Fruit fly (Drosophila melanogaster): ENCODE results near the gene CG13924.

The CG13924 gene

DNA sequence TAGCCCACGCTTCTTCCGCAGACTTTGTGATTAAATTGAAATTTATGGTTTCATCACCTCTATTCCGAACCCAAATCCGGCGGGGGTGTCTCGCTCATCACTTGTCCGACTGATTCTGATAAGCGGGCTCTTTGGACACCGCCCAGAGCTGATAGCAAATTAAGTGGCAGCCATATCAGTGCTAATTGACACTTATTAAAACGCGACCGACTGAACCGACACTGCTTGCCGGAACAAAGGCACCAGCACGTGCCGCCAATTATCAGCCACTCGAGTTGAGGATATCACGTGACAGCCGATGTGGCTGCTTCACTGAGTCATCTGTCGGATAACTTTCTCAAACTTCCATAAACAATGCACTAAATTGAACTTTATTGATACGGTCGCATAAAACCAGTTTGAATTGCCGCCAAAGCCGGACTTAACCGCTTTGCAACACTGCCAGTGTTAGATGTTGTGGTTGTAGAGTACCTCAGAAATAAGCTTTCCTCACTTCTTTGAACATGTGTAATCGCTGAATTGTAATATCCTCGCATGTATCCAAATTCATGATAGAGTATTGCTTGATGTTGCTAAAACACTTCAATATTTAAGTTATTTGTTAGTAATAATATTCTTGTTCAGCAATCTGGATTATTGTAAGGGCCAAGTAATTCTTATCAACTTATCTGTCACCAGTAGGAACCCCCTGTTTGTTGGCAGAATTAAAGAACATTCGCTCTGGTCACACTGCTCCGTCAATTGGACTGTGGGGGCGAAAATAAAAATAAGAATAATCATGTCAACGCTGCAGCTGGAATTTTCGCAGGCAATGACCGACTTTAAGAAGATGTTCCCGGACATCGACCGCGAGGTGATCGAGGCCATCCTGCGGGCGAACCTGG is 13.1 kb upstream of the CG13924 start, which contains the start of gene CG12024:
Gene CG12024 (plus strand): TSS at position 699 of the 884 bp plus-strand sequence.
- TF ChIP-seq EcR (GFP tag; optimal IDR thresholded peaks at IDR 0.05) (no peak), psq (optimal IDR thresholded peaks at IDR 0.05) (no peak), Dll (optimal IDR thresholded peaks at IDR 0.05) (no peak), usp (GFP tag; optimal IDR thresholded peaks at IDR 0.05) (no peak), pan (optimal IDR thresholded peaks at IDR 0.05) (no peak), CG8478 (optimal IDR thresholded peaks at IDR 0.05) (no peak)

- no peak for TF ChIP-seq pan (optimal IDR thresholded peaks at IDR 0.05)
- no peak for TF ChIP-seq psq (optimal IDR thresholded peaks at IDR 0.05)
- no peak for TF ChIP-seq Dll (optimal IDR thresholded peaks at IDR 0.05)
- no peak for TF ChIP-seq CG8478 (optimal IDR thresholded peaks at IDR 0.05)
- TF ChIP-seq EcR (GFP tag; optimal IDR thresholded peaks at IDR 0.05), result no peak
- no peak for TF ChIP-seq usp (GFP tag; optimal IDR thresholded peaks at IDR 0.05)
These were observed 10.3 kb upstream of the CG13924 start for dm6 chr3L:1859563-1859962.

- TF ChIP-seq Dll (optimal IDR thresholded peaks at IDR 0.05) (no peak), pan (optimal IDR thresholded peaks at IDR 0.05) (no peak), EcR (GFP tag; optimal IDR thresholded peaks at IDR 0.05) (no peak), CG8478 (optimal IDR thresholded peaks at IDR 0.05) (no peak), usp (GFP tag; optimal IDR thresholded peaks at IDR 0.05) (no peak), psq (optimal IDR thresholded peaks at IDR 0.05) (no peak)
These were observed 9.1 kb upstream of the CG13924 start for dm6 chr3L:1860749-1861148.

- TF ChIP-seq pan (optimal IDR thresholded peaks at IDR 0.05) (no peak), CG8478 (optimal IDR thresholded peaks at IDR 0.05) (peak; percentile 28)
These were observed 8.4 kb upstream of the CG13924 start for dm6 chr3L:1861400-1861793.

DNA sequence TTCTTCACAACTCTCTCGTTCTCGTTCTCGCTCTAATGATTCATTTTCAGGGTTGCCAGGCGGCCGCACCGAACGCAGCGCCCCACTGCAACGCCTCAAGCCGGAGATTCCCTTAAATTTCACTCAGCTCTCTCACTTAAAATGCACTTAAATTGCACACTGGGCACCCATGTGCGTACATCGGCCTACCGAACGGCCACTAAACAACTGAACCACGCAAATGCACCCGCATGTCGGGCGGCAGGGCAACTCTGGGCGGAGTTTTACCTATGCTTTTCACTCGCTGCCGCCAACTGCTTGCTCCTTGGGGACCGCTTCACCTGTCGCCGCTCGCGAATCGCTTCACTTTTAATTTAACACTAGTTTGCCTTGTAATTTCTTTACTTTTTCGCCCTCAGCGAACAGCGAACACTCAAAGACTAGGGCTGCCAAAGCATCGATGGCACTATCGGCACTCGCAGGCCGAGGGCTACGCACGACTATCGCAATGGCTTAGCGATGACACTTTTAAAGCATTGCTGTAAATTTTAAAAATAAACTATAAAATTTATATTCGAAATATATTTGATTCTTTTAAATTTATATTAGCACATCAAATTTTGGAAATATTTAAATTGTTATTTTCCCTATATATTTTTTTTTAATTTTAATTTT is 7.9 kb upstream of the CG13924 start, which contains the start of gene Rap1:
Gene Rap1 (minus strand): TSS at position 446 of the 654 bp plus-strand sequence.
- TF ChIP-seq CG8478 (optimal IDR thresholded peaks at IDR 0.05) (no peak), Dll (optimal IDR thresholded peaks at IDR 0.05) (peak; percentile 20)

DNA sequence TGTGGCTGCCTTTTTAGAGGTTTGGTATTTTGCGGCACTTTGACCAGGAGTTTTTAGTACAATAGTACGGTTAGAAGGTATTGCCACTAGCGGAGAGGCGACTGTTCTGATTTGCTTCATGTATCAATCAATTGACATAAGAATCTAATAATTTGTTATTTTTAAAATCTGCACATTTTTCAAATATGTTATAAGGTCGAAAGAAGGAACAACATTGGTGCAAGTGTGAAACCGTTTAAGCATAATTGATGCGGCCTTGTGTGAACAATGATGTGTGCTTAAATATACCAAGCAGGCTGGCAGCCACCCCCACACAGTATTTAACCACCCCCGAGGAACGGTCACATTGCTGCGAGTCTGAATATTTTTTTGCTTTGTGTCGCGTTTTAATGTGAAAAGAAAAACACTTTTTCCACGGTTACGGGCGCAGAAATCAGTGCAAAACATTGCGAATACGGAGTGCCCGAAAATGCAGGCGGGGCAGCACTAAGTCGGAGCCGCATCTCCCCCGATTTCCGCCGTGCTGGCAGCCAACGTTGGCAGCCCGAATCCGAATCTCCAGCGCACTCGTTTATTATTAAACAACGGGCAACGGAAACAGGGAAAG is 4.6 kb upstream of the CG13924 start, which contains the start of the genes HBS1 and CG12025:
Gene HBS1 (minus strand): TSS at position 120 of the 607 bp plus-strand sequence.
Gene CG12025 (plus strand): TSS at position 310 of the 607 bp plus-strand sequence.
- TF ChIP-seq CG8478 (optimal IDR thresholded peaks at IDR 0.05) (no peak), EcR (GFP tag; optimal IDR thresholded peaks at IDR 0.05) (no peak), pan (optimal IDR thresholded peaks at IDR 0.05) (no peak), Dll (optimal IDR thresholded peaks at IDR 0.05) (no peak), psq (optimal IDR thresholded peaks at IDR 0.05) (no peak), usp (GFP tag; optimal IDR thresholded peaks at IDR 0.05) (no peak)

dm6 chr3L:1866021-1866811 is 3.6 kb upstream of the CG13924 start:
- TF ChIP-seq usp (GFP tag; optimal IDR thresholded peaks at IDR 0.05) (no peak), Dll (optimal IDR thresholded peaks at IDR 0.05) (peak; percentile 42)

dm6 chr3L:1868841-1869240 is 978 bp upstream of the CG13924 start:
- TF ChIP-seq psq (optimal IDR thresholded peaks at IDR 0.05), result no peak
- TF ChIP-seq usp (GFP tag; optimal IDR thresholded peaks at IDR 0.05), result no peak
- TF ChIP-seq CG8478 (optimal IDR thresholded peaks at IDR 0.05), result no peak

- no peak for TF ChIP-seq CG8478 (optimal IDR thresholded peaks at IDR 0.05)
- TF ChIP-seq pan (optimal IDR thresholded peaks at IDR 0.05), result no peak
- no peak for TF ChIP-seq Dll (optimal IDR thresholded peaks at IDR 0.05)
- TF ChIP-seq psq (optimal IDR thresholded peaks at IDR 0.05), result no peak
- no peak for TF ChIP-seq EcR (GFP tag; optimal IDR thresholded peaks at IDR 0.05)
- no peak for TF ChIP-seq usp (GFP tag; optimal IDR thresholded peaks at IDR 0.05)
These were observed 6.4 kb downstream of the CG13924 start, which contains the start of gene dre4 for dm6 chr3L:1876215-1876625. TSS of gene dre4 (minus strand) at chr3L:1876312.

DNA sequence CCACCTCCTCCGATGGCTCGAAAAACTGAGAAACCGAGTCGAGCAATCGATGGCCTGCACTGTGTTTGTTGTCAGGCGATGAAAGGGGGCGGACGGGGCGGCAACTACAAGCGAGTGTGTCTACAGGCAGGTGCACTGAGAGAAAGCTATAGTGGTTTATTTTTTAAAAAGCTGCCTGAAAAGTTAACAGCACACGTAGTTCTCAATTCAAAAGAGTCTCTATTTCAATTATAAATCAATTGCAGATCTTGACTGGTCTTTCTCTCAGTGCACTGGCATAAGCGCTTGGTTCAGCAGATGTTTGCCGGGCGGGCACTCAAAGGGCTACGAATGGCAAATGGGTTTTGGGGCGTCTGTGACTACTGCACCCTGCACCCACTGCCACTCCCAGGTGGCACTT is 10.9 kb downstream of the CG13924 start:
- TF ChIP-seq pan (optimal IDR thresholded peaks at IDR 0.05) (no peak), EcR (GFP tag; optimal IDR thresholded peaks at IDR 0.05) (no peak), psq (optimal IDR thresholded peaks at IDR 0.05) (no peak), usp (GFP tag; optimal IDR thresholded peaks at IDR 0.05) (no peak), CG8478 (optimal IDR thresholded peaks at IDR 0.05) (no peak), Dll (optimal IDR thresholded peaks at IDR 0.05) (no peak)

dm6 chr3L:1881919-1882318 is 12.1 kb downstream of the CG13924 start:
- TF ChIP-seq CG8478 (optimal IDR thresholded peaks at IDR 0.05), result no peak
- no peak for TF ChIP-seq pan (optimal IDR thresholded peaks at IDR 0.05)
- TF ChIP-seq Dll (optimal IDR thresholded peaks at IDR 0.05), result no peak
- TF ChIP-seq usp (GFP tag; optimal IDR thresholded peaks at IDR 0.05), result no peak
- no peak for TF ChIP-seq psq (optimal IDR thresholded peaks at IDR 0.05)
- no peak for TF ChIP-seq EcR (GFP tag; optimal IDR thresholded peaks at IDR 0.05)
